Fruit fly (Drosophila melanogaster): Measurements from ENCODE around the gene MICU1.

The MICU1 gene

DNA sequence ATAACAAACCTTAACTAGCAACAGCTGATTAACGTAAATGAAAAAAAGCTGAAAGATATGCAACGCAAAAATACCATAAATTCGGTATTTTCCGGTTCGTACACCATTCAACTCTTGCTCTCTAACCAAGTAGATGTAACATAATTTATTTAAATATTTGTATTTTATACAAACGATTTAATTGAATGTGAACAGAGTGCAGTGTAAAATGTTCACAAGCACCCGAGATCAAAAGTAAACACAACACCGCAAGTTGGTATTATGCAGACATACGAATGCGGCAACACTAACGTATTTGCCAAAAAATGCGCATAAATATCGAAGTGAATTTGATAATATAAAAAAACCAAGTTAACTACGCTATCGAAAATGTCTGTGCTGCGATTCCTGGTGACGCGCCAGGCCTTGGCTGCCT is at the start of gene MICU1:
Gene MICU1 (plus strand): TSS at position 257 of the 415 bp plus-strand sequence.
- TF ChIP-seq br (GFP tag; optimal IDR thresholded peaks at IDR 0.05): no peak
- TF ChIP-seq jim (GFP tag; optimal IDR thresholded peaks at IDR 0.05): no peak
- peak; percentile 18 for TF ChIP-seq CrebA (GFP tag; optimal IDR thresholded peaks at IDR 0.05; ENCODE audit: borderline replicate concordance)
- TF ChIP-seq Hr83 (GFP tag; optimal IDR thresholded peaks at IDR 0.05; ENCODE audit: poor library complexity, severe bottlenecking): no peak

DNA sequence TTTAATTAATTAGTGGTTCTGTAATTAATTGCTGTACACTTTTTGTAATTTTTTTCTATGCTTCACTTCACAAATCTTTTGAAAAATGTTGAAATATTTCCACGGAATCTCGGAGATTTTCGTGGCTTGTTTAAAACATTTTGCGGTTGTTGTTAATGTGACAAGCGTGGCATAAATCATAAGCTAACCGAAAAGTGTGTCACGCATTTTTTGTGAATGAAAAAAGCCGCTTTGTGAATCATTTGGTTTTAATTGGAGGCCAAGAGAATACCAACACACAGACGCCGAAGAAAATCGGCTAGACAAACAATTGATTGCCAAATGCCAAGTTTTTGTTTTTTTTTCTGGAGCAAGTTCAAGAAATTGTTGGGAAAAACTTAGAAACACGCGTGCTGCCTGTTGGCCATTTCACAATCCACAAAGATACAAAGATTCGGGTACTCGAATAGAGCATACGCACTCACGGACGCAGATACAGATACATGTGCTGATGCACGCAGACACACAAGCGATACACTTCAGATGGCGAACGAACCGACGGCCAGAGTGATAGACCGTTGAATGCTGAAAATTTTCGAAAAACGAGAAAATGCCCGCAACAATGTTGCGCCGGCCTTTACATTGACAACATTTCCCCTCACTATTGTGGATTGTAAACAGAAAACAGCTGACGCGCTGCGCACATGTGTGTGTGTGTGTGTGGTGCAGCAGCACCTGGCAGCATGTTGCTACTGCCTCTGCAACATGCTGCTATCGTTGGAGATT is 48.3 kb upstream of the MICU1 start:
- TF ChIP-seq foxo (GFP tag; optimal IDR thresholded peaks at IDR 0.05) (no peak), Myc (optimal IDR thresholded peaks at IDR 0.05) (no peak), dl (GFP tag; optimal IDR thresholded peaks at IDR 0.05; ENCODE audit: insufficient read depth in 1 of 2, partially characterized antibody in 2 of 2) (no peak), N (GFP tag; optimal IDR thresholded peaks at IDR 0.05) (no peak), CG9705 (GFP tag; optimal IDR thresholded peaks at IDR 0.05) (no peak), woc (GFP tag; optimal IDR thresholded peaks at IDR 0.05) (no peak), Jra (GFP tag; optimal IDR thresholded peaks at IDR 0.05) (no peak), usp (GFP tag; optimal IDR thresholded peaks at IDR 0.05) (no peak), CG32264 (GFP tag; optimal IDR thresholded peaks at IDR 0.05) (no peak), OdsH (GFP tag; optimal IDR thresholded peaks at IDR 0.05) (no peak), Mio (GFP tag; optimal IDR thresholded peaks at IDR 0.05) (no peak), tai (GFP tag; optimal IDR thresholded peaks at IDR 0.05) (no peak), sv (GFP tag; optimal IDR thresholded peaks at IDR 0.05) (no peak), Dif (GFP tag; optimal IDR thresholded peaks at IDR 0.05; ENCODE audit: partially characterized antibody) (no peak)

DNA sequence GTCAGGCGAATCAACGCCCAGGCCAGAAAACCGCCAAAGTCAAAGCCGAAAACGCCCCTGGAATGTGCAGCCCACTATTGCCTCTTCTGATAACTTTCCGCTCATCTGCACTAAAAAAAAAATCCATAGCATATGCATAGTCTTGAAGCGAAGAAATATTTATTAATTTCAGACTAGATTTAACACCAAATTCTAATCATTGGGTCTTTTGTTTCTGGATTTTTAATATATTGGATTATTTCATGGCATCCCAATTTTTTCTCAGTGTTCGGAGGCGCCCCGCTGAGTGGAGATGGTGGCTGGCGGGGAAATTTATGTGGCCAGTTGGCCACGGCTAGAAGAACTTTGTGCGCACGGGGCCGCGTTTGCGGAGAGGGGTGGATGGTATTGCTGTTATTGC is 47.0 kb upstream of the MICU1 start:
- TF ChIP-seq h (GFP tag; optimal IDR thresholded peaks at IDR 0.05) (peak; percentile 2), foxo (GFP tag; optimal IDR thresholded peaks at IDR 0.05) (peak in 1 of 2 experiments; percentile 3), fru (GFP tag; optimal IDR thresholded peaks at IDR 0.05) (peak; percentile 10), Myc (optimal IDR thresholded peaks at IDR 0.05) (no peak), tai (GFP tag; optimal IDR thresholded peaks at IDR 0.05) (no peak), Hnf4 (GFP tag; optimal IDR thresholded peaks at IDR 0.05) (no peak), sv (GFP tag; optimal IDR thresholded peaks at IDR 0.05) (peak; percentile 62), lola (GFP tag; optimal IDR thresholded peaks at IDR 0.05) (no peak), ey (GFP tag; optimal IDR thresholded peaks at IDR 0.05) (peak; percentile 15)

DNA sequence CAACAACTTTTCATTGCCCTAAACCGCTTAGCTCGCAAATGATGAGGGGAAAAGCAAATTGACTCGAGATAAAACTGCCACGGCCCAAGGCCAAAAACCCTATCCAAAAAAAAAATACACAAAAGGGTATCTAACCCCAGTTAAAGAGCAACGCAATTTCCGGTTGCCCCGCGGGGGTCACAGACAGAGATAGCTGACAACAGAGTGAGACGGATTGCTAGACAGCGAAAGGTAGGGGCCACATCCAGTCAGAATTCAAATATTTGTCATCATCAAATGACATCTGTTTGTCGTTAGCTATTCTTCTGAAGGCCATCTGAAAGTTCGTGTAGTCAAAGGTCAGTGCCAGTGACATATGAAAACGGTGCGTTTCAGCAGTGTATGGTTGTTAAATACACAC is 45.4 kb upstream of the MICU1 start:
- TF ChIP-seq HLH106 (tag; optimal IDR thresholded peaks at IDR 0.05) (no peak), Myc (optimal IDR thresholded peaks at IDR 0.05) (no peak), dl (GFP tag; optimal IDR thresholded peaks at IDR 0.05; ENCODE audit: insufficient read depth in 1 of 2, partially characterized antibody in 2 of 2) (no peak), Dfd (GFP tag; optimal IDR thresholded peaks at IDR 0.05) (no peak), N (GFP tag; optimal IDR thresholded peaks at IDR 0.05) (no peak), Dif (GFP tag; optimal IDR thresholded peaks at IDR 0.05; ENCODE audit: partially characterized antibody) (no peak), Sp1 (GFP tag; optimal IDR thresholded peaks at IDR 0.05) (no peak), OdsH (GFP tag; optimal IDR thresholded peaks at IDR 0.05) (no peak), ey (GFP tag; optimal IDR thresholded peaks at IDR 0.05) (no peak), sv (GFP tag; optimal IDR thresholded peaks at IDR 0.05) (no peak), h (GFP tag; optimal IDR thresholded peaks at IDR 0.05) (no peak), br (GFP tag; optimal IDR thresholded peaks at IDR 0.05) (no peak), rgr (GFP tag; optimal IDR thresholded peaks at IDR 0.05) (no peak), CG32264 (GFP tag; optimal IDR thresholded peaks at IDR 0.05) (no peak), woc (GFP tag; optimal IDR thresholded peaks at IDR 0.05) (no peak), Vsx2 (GFP tag; optimal IDR thresholded peaks at IDR 0.05; ENCODE audit: partially characterized antibody) (no peak)

DNA sequence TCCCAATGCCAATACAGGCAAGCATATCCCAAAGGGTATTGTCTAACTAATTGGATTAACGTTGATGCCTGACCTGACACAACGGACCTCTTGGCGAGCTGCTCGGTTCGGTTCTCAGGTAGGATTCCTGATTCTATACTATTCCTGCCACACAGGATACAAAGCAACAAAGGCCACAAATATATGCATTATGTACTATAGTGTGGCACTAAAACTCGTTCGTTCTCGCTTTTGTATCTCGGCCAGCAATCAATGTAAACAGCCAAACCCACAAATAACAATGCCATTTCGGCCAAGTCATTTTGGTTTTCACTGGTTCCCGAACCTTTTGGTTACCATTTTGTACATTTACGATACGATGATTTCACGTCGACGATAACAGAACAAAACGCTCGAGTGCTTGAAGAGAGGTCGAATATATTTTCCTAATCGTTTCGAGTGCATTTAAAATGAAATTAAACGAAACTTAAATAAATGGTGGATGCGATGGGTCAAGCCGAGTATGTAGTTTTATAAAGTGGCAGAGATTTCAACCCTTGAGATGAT is 43.4 kb upstream of the MICU1 start:
- TF ChIP-seq HLH106 (tag; optimal IDR thresholded peaks at IDR 0.05) (no peak), OdsH (GFP tag; optimal IDR thresholded peaks at IDR 0.05) (no peak), jim (GFP tag; optimal IDR thresholded peaks at IDR 0.05) (no peak), lola (GFP tag; optimal IDR thresholded peaks at IDR 0.05) (no peak), Hr78 (GFP tag; optimal IDR thresholded peaks at IDR 0.05) (no peak)
